Fruit fly (Drosophila melanogaster) whole organism, prepupa: Measurements from ENCODE around the gene CG17919.

Experiments
- Blimp-1 ChIP-seq: fragments of 200-800 bp; sonication (Bioruptor generic); optimal IDR thresholded peaks from 3 replicates; lab custom pipeline; 2017; ENCODE audit warnings: missing biosample characterization, missing genetic modification characterization, mild to moderate bottlenecking, moderate library complexity, missing genetic modification reagents
- CG10631 ChIP-seq: fragments of 200-800 bp; sonication (Bioruptor generic); optimal IDR thresholded peaks from 2 replicates; lab custom pipeline; 2016; ENCODE audit warnings: missing biosample characterization, missing genetic modification characterization
- CG11294 ChIP-seq: fragments of 200-800 bp; sonication (Bioruptor generic); IDR thresholded peaks from 2 replicates; pipeline ENCODE4 v1.3.6; 2022; ENCODE audit warnings: missing biosample characterization, missing genetic modification characterization
- CG11762 ChIP-seq: fragments of 200-800 bp; sonication (Bioruptor generic); optimal IDR thresholded peaks from 3 replicates; lab custom pipeline; 2016; ENCODE audit warnings: missing biosample characterization, missing genetic modification characterization; ENCODE audit not compliant: insufficient read depth
- CG11902 ChIP-seq: fragments of 200-800 bp; sonication (Bioruptor generic); optimal IDR thresholded peaks from 3 replicates; lab custom pipeline; 2016; ENCODE audit warnings: missing biosample characterization, missing genetic modification characterization
- CG16779 ChIP-seq: fragments of 200-800 bp; sonication (Bioruptor generic); optimal IDR thresholded peaks from 3 replicates; lab custom pipeline; 2017; ENCODE audit warnings: missing biosample characterization, mild to moderate bottlenecking, missing genetic modification characterization
- CG3032 ChIP-seq: fragments of 200-800 bp; optimal IDR thresholded peaks from 2 replicates; lab custom pipeline; 2019; ENCODE audit warnings: missing biosample characterization, mild to moderate bottlenecking, missing genetic modification characterization, moderate library complexity
- CG32006 ChIP-seq: fragments of 200-800 bp; sonication (Bioruptor generic); optimal IDR thresholded peaks from 3 replicates; lab custom pipeline; 2017; ENCODE audit warnings: missing biosample characterization, mild to moderate bottlenecking, missing genetic modification characterization
- CG34406 ChIP-seq: fragments of 200-800 bp; sonication (Bioruptor generic); optimal IDR thresholded peaks from 3 replicates; lab custom pipeline; 2016; ENCODE audit warnings: missing biosample characterization, missing genetic modification characterization
- CG3919 ChIP-seq: fragments of 200-800 bp; sonication (Bioruptor generic); optimal IDR thresholded peaks from 3 replicates; lab custom pipeline; 2016; ENCODE audit warnings: missing biosample characterization, missing genetic modification characterization
- CG4318 ChIP-seq: fragments of 200-800 bp; sonication (Bioruptor generic); optimal IDR thresholded peaks from 3 replicates; lab custom pipeline; 2017; ENCODE audit warnings: missing biosample characterization, mild to moderate bottlenecking, missing genetic modification characterization
- CG6163 ChIP-seq: fragments of 200-800 bp; sonication (Bioruptor generic); IDR thresholded peaks from 3 replicates; pipeline ENCODE4 v1.3.6; 2022; ENCODE audit warnings: missing biosample characterization, missing genetic modification characterization
- CG6276 ChIP-seq: fragments of 200-800 bp; sonication (Bioruptor generic); optimal IDR thresholded peaks from 2 replicates; lab custom pipeline; 2017; ENCODE audit warnings: missing biosample characterization, mild to moderate bottlenecking, missing genetic modification characterization
- CG6808 ChIP-seq: fragments of 200-800 bp; sonication (Bioruptor generic); optimal IDR thresholded peaks from 3 replicates; lab custom pipeline; 2017; ENCODE audit warnings: missing biosample characterization, missing genetic modification characterization, mild to moderate bottlenecking, moderate library complexity, missing genetic modification reagents
- CG6854 ChIP-seq: fragments of 200-800 bp; sonication (Bioruptor generic); optimal IDR thresholded peaks from 2 replicates; lab custom pipeline; 2017; ENCODE audit warnings: missing biosample characterization, mild to moderate bottlenecking, missing genetic modification characterization
- CG7368 ChIP-seq: fragments of 200-800 bp; sonication (Bioruptor generic); optimal IDR thresholded peaks from 3 replicates; lab custom pipeline; 2016; ENCODE audit warnings: missing biosample characterization, missing genetic modification characterization
- CG8119 ChIP-seq: fragments of 200-800 bp; sonication (Bioruptor generic); IDR thresholded peaks from 3 replicates; pipeline ENCODE4 v1.3.6; 2022; ENCODE audit warnings: missing biosample characterization, missing genetic modification characterization
- CG8319 ChIP-seq: fragments of 200-800 bp; sonication (Bioruptor generic); optimal IDR thresholded peaks from 3 replicates; lab custom pipeline; 2016; ENCODE audit warnings: missing biosample characterization, missing genetic modification characterization
- CG8632 ChIP-seq: fragments of 200-800 bp; sonication (Bioruptor generic); optimal IDR thresholded peaks from 3 replicates; lab custom pipeline; 2016; ENCODE audit warnings: missing biosample characterization, missing genetic modification characterization
- CG9139 ChIP-seq: fragments of 200-800 bp; sonication (Bioruptor generic); optimal IDR thresholded peaks from 3 replicates; lab custom pipeline; 2017; ENCODE audit warnings: missing biosample characterization, mild to moderate bottlenecking, missing genetic modification characterization
- Eip75B ChIP-seq: fragments of 200-800 bp; sonication (Bioruptor generic); optimal IDR thresholded peaks from 3 replicates; lab custom pipeline; 2016; ENCODE audit warnings: missing biosample characterization, missing genetic modification characterization
- Eip78C ChIP-seq: fragments of 200-800 bp; sonication (Bioruptor generic); peaks from one replicate; lab custom pipeline; 2016; ENCODE audit warnings: missing biosample characterization, missing genetic modification characterization
- Eip93F ChIP-seq: fragments of 200-800 bp; sonication (Bioruptor generic); optimal IDR thresholded peaks from 2 replicates; lab custom pipeline; 2016; ENCODE audit warnings: missing biosample characterization, mild to moderate bottlenecking, missing genetic modification characterization
- Ets21C ChIP-seq: fragments of 200-800 bp; sonication (Bioruptor generic); optimal IDR thresholded peaks from 3 replicates; lab custom pipeline; 2016; ENCODE audit warnings: missing biosample characterization, missing genetic modification characterization
- Ets96B ChIP-seq: fragments of 200-800 bp; optimal IDR thresholded peaks from 2 replicates; lab custom pipeline; 2019; ENCODE audit warnings: missing biosample characterization, mild to moderate bottlenecking, missing genetic modification characterization, moderate library complexity
- Gug ChIP-seq: fragments of 200-800 bp; sonication (Bioruptor generic); IDR thresholded peaks from 2 replicates; pipeline ENCODE4 v1.3.6; 2022; ENCODE audit warnings: missing biosample characterization, missing genetic modification characterization
- Hr38 ChIP-seq: sonication (Bioruptor generic); optimal IDR thresholded peaks from 2 replicates; lab custom pipeline; 2016; ENCODE audit warnings: missing biosample characterization, missing genetic modification characterization
- Hr4 ChIP-seq: fragments of 200-800 bp; sonication (Bioruptor generic); optimal IDR thresholded peaks from 3 replicates; lab custom pipeline; 2016; ENCODE audit warnings: missing biosample characterization, missing genetic modification characterization
- Lpt ChIP-seq: fragments of 200-800 bp; sonication (Bioruptor generic); optimal IDR thresholded peaks from 3 replicates; lab custom pipeline; 2016; ENCODE audit warnings: missing biosample characterization, missing genetic modification characterization
- Met ChIP-seq: fragments of 200-800 bp; sonication (Bioruptor generic); optimal IDR thresholded peaks from 3 replicates; lab custom pipeline; 2016; ENCODE audit warnings: missing biosample characterization, missing genetic modification characterization
- OdsH ChIP-seq: fragments of 200-800 bp; sonication (Bioruptor generic); optimal IDR thresholded peaks from 3 replicates; lab custom pipeline; 2016; ENCODE audit warnings: missing biosample characterization, missing genetic modification characterization
- Smox ChIP-seq: fragments of 200-800 bp; sonication (Bioruptor generic); optimal IDR thresholded peaks from 3 replicates; lab custom pipeline; 2016; ENCODE audit warnings: missing biosample characterization, missing genetic modification characterization
- Sox102F ChIP-seq: fragments of 200-800 bp; sonication (Bioruptor generic); optimal IDR thresholded peaks from 2 replicates; lab custom pipeline; 2016; ENCODE audit warnings: missing biosample characterization, mild to moderate bottlenecking, missing genetic modification characterization
- Sox14 ChIP-seq: fragments of 200-800 bp; sonication (Bioruptor generic); optimal IDR thresholded peaks from 3 replicates; lab custom pipeline; 2016; ENCODE audit warnings: missing biosample characterization, missing genetic modification characterization
- Sox15 ChIP-seq: fragments of 200-800 bp; sonication (Bioruptor generic); optimal IDR thresholded peaks from 3 replicates; lab custom pipeline; 2016; ENCODE audit warnings: missing biosample characterization, missing genetic modification characterization
- achi ChIP-seq: fragments of 200-800 bp; sonication (Bioruptor generic); optimal IDR thresholded peaks from 3 replicates; lab custom pipeline; 2016; ENCODE audit warnings: missing biosample characterization, missing genetic modification characterization
- cyc ChIP-seq: fragments of 200-800 bp; sonication (Bioruptor generic); optimal IDR thresholded peaks from 3 replicates; lab custom pipeline; 2016; ENCODE audit warnings: missing biosample characterization, missing genetic modification characterization
- dac ChIP-seq: fragments of 200-800 bp; sonication (Bioruptor generic); optimal IDR thresholded peaks from 2 replicates; lab custom pipeline; 2017; ENCODE audit warnings: missing biosample characterization, mild to moderate bottlenecking, missing genetic modification characterization
- dsx ChIP-seq: fragments of 200-800 bp; optimal IDR thresholded peaks from 3 replicates; lab custom pipeline; 2019; ENCODE audit warnings: missing biosample characterization, mild to moderate bottlenecking, missing genetic modification characterization, moderate library complexity; ENCODE audit not compliant: poor library complexity, severe bottlenecking
- eg ChIP-seq: fragments of 200-800 bp; sonication (Bioruptor generic); IDR thresholded peaks from 3 replicates; pipeline ENCODE4 v1.3.6; 2022; ENCODE audit warnings: missing biosample characterization, missing genetic modification characterization
- esn ChIP-seq: fragments of 200-800 bp; sonication (Bioruptor generic); optimal IDR thresholded peaks from 2 replicates; lab custom pipeline; 2016; ENCODE audit warnings: missing biosample characterization, mild to moderate bottlenecking, missing genetic modification characterization, moderate library complexity
- fd59A ChIP-seq: fragments of 200-800 bp; sonication (Bioruptor generic); optimal IDR thresholded peaks from 2 replicates; lab custom pipeline; 2017; ENCODE audit warnings: missing biosample characterization, mild to moderate bottlenecking, missing genetic modification characterization, missing genetic modification reagents
- fd85E ChIP-seq: fragments of 200-800 bp; sonication (Bioruptor generic); optimal IDR thresholded peaks from 3 replicates; lab custom pipeline; 2016; ENCODE audit warnings: missing biosample characterization, missing genetic modification characterization
- fkh ChIP-seq: fragments of 200-800 bp; sonication (Bioruptor generic); optimal IDR thresholded peaks from 3 replicates; lab custom pipeline; 2017; ENCODE audit warnings: missing biosample characterization, mild to moderate bottlenecking, missing genetic modification characterization, moderate library complexity
- lz ChIP-seq: fragments of 200-800 bp; sonication (Bioruptor generic); optimal IDR thresholded peaks from 3 replicates; lab custom pipeline; 2016; ENCODE audit warnings: missing biosample characterization, missing genetic modification characterization
- net ChIP-seq: fragments of 200-800 bp; sonication (Bioruptor generic); optimal IDR thresholded peaks from 3 replicates; lab custom pipeline; 2016; ENCODE audit warnings: missing biosample characterization, missing genetic modification characterization
- pdm3 ChIP-seq: fragments of 200-800 bp; sonication (Bioruptor generic); optimal IDR thresholded peaks from 3 replicates; lab custom pipeline; 2016; ENCODE audit warnings: missing biosample characterization, missing genetic modification characterization
- salr ChIP-seq, 2 experiments: fragments of 200-800 bp; sonication (Bioruptor generic); optimal IDR thresholded peaks; 3 replicates each; lab custom pipeline; 2016 to 2018; ENCODE audit warnings: missing biosample characterization in 2 of 2, missing genetic modification characterization in 2 of 2, mild to moderate bottlenecking in 1 of 2
- spab ChIP-seq: fragments of 200-800 bp; sonication (Bioruptor generic); optimal IDR thresholded peaks from 2 replicates; lab custom pipeline; 2017; ENCODE audit warnings: missing biosample characterization, mild to moderate bottlenecking, missing genetic modification characterization, missing genetic modification reagents
- topi ChIP-seq: fragments of 200-800 bp; sonication (Bioruptor generic); optimal IDR thresholded peaks from 3 replicates; lab custom pipeline; 2016; ENCODE audit warnings: missing biosample characterization, missing genetic modification characterization
- vri ChIP-seq: fragments of 200-800 bp; sonication (Bioruptor generic); optimal IDR thresholded peaks from 3 replicates; lab custom pipeline; 2016; ENCODE audit warnings: missing biosample characterization, mild to moderate bottlenecking, missing genetic modification characterization

The CG17919 gene

dm6 chr3R:6353624-6354352 lies 10.0 kb downstream of the CG17919 start:
- TF ChIP-seq CG8319 (peak; percentile 64), CG4318 (GFP tag; lab: Kevin White, UChicago) (peak; percentile 79), Gug (GFP tag; lab: Robert Waterston, UW) (no peak; the same call in 1 of the 2 replicates), salr (GFP tag; optimal IDR thresholded peaks at IDR 0.05; lab: Kevin White, UChicago) (peak in 1 of 2 experiments; percentile 89), CG9139 (no peak), Eip78C (GFP tag; lab: Kevin White, UChicago) (peak; percentile 97), CG16779 (no peak), Eip93F (GFP tag; lab: Kevin White, UChicago) (no peak), Ets96B (tag; lab: Kevin White, UChicago) (peak; percentile 75), Hr4 (peak; percentile 91), fkh (no peak), achi (GFP tag; lab: Kevin White, UChicago) (peak; percentile 85), CG11762 (GFP tag; lab: Kevin White, UChicago) (peak; percentile 71), spab (GFP tag; lab: Kevin White, UChicago) (peak; percentile 70), CG8119 (GFP tag; lab: Robert Waterston, UW) (peak; percentile 73; the same call in 2 of the 3 replicates), net (GFP tag; lab: Kevin White, UChicago) (peak; percentile 84), CG11902 (GFP tag; lab: Kevin White, UChicago) (peak; percentile 36), Hr38 (no peak), CG7368 (GFP tag; lab: Kevin White, UChicago) (no peak), Smox (peak; percentile 80), Sox14 (peak; percentile 87), CG10631 (GFP tag; lab: Kevin White, UChicago) (peak; percentile 78), lz (GFP tag; lab: Kevin White, UChicago) (peak; percentile 80), vri (GFP tag; lab: Kevin White, UChicago) (peak; percentile 62), cyc (GFP tag; lab: Kevin White, UChicago) (peak; percentile 78), CG6163 (GFP tag; lab: Robert Waterston, UW) (peak; percentile 87), Ets21C (GFP tag; lab: Kevin White, UChicago) (peak; percentile 73), Met (GFP tag; lab: Kevin White, UChicago) (peak; percentile 88), Lpt (GFP tag; lab: Kevin White, UChicago) (peak; percentile 71), eg (GFP tag; lab: Robert Waterston, UW) (no peak), CG8632 (GFP tag; lab: Kevin White, UChicago) (peak; percentile 81), Sox15 (GFP tag; lab: Kevin White, UChicago) (peak; percentile 72), CG3919 (GFP tag; lab: Kevin White, UChicago) (no peak), CG6808 (GFP tag; lab: Kevin White, UChicago) (no peak), dac (GFP tag; lab: Kevin White, UChicago) (peak; percentile 57), Blimp-1 (GFP tag; lab: Kevin White, UChicago) (no peak), CG11294 (0 out of 2 replicates have a peak, but pooled peaks have one; percentile 29), topi (GFP tag; lab: Kevin White, UChicago) (peak; percentile 88), fd59A (GFP tag; lab: Kevin White, UChicago) (peak; percentile 72), dsx (GFP tag; lab: Kevin White, UChicago) (no peak), CG32006 (GFP tag; lab: Kevin White, UChicago) (peak; percentile 92), Sox102F (GFP tag; lab: Kevin White, UChicago) (peak; percentile 77), CG34406 (GFP tag; lab: Kevin White, UChicago) (no peak), CG3032 (tag; lab: Kevin White, UChicago) (peak; percentile 75), pdm3 (peak; percentile 86), fd85E (GFP tag; lab: Kevin White, UChicago) (no peak), esn (GFP tag; lab: Kevin White, UChicago) (peak; percentile 89), CG6854 (GFP tag; lab: Kevin White, UChicago) (no peak), OdsH (peak; percentile 88), CG6276 (GFP tag; lab: Kevin White, UChicago) (no peak), Eip75B (GFP tag; lab: Kevin White, UChicago) (peak; percentile 84)
